Fruit fly (Drosophila melanogaster): ENCODE measurements around the gene CG31810.

CG31810 gene

dm6 chr2L:16882871-16883849, 31.0 kb upstream of the CG31810 start (continued):
- TF ChIP-seq tap (tag; optimal IDR thresholded peaks at IDR 0.05) (no peak), Lhr (GFP tag; optimal IDR thresholded peaks at IDR 0.05) (no peak), br (optimal IDR thresholded peaks at IDR 0.05) (no peak), Hr51 (GFP tag; optimal IDR thresholded peaks at IDR 0.05) (no peak), MESR4 (GFP tag; optimal IDR thresholded peaks at IDR 0.05) (no peak), Kr (GFP tag; optimal IDR thresholded peaks at IDR 0.05) (no peak), CG11093 (GFP tag; IDR thresholded peaks at IDR 0.05) (no peak), h (optimal IDR thresholded peaks at IDR 0.05) (no peak), unpg (GFP tag; optimal IDR thresholded peaks at IDR 0.05) (no peak), CG4617 (GFP tag; optimal IDR thresholded peaks at IDR 0.05; ENCODE audit: borderline replicate concordance) (no peak), yki (optimal IDR thresholded peaks at IDR 0.05) (no peak), pita (GFP tag; optimal IDR thresholded peaks at IDR 0.05) (no peak), CG6175 (GFP tag; IDR thresholded peaks at IDR 0.05) (0 out of 3 replicates have a peak, but pooled peaks have one; percentile 52), Chrac-16 (GFP tag; optimal IDR thresholded peaks at IDR 0.05) (no peak), Jarid2 (GFP tag; optimal IDR thresholded peaks at IDR 0.05) (no peak), CG1602 (GFP tag; optimal IDR thresholded peaks at IDR 0.05) (no peak), nau (GFP tag; optimal IDR thresholded peaks at IDR 0.05) (no peak), ac (GFP tag; optimal IDR thresholded peaks at IDR 0.05) (no peak), CG2116 (GFP tag; optimal IDR thresholded peaks at IDR 0.05) (no peak), bbx (GFP tag; IDR thresholded peaks at IDR 0.05; ENCODE audit: partially characterized antibody) (no peak), Hr3 (GFP tag; optimal IDR thresholded peaks at IDR 0.05) (no peak), dimm (GFP tag; IDR thresholded peaks at IDR 0.05) (no peak), tgo (GFP tag; IDR thresholded peaks at IDR 0.05) (no peak), caup (GFP tag; optimal IDR thresholded peaks at IDR 0.05; ENCODE audit: severe bottlenecking) (no peak), mld (GFP tag; IDR thresholded peaks at IDR 0.05; ENCODE audit: partially characterized antibody) (no peak), cwo (GFP tag; optimal IDR thresholded peaks at IDR 0.05) (peak; percentile 9), Bdp1 (GFP tag; optimal IDR thresholded peaks at IDR 0.05) (no peak), Hmr (GFP tag; optimal IDR thresholded peaks at IDR 0.05) (peak; percentile 8), ab (GFP tag; optimal IDR thresholded peaks at IDR 0.05) (no peak), CG10209 (GFP tag; optimal IDR thresholded peaks at IDR 0.05) (peak; percentile 9), lola (GFP tag; optimal IDR thresholded peaks at IDR 0.05) (no peak), GATAe (GFP tag; conservative IDR thresholded peaks at IDR 0.05) (peak; percentile 34; the same call in 1 of the 2 replicates), CG9876 (GFP tag; optimal IDR thresholded peaks at IDR 0.05) (no peak), CG5180 (GFP tag; optimal IDR thresholded peaks at IDR 0.05) (no peak), lov (optimal IDR thresholded peaks at IDR 0.05) (no peak), lov (GFP tag; IDR thresholded peaks at IDR 0.05) (no peak), CG6791 (GFP tag; IDR thresholded peaks at IDR 0.05; ENCODE audit: partially characterized antibody) (no peak), bcd (GFP tag; optimal IDR thresholded peaks at IDR 0.05) (no peak), nerfin-2 (GFP tag; IDR thresholded peaks at IDR 0.05; ENCODE audit: partially characterized antibody) (no peak), crp (GFP tag; optimal IDR thresholded peaks at IDR 0.05) (no peak), sima (GFP tag; optimal IDR thresholded peaks at IDR 0.05) (no peak), ash1 (GFP tag; optimal IDR thresholded peaks at IDR 0.05) (no peak), CG6813 (GFP tag; optimal IDR thresholded peaks at IDR 0.05) (no peak), Dek (tag; optimal IDR thresholded peaks at IDR 0.05) (no peak), Dll (GFP tag; IDR thresholded peaks at IDR 0.05; ENCODE audit: partially characterized antibody) (no peak), Side (GFP tag; optimal IDR thresholded peaks at IDR 0.05) (no peak), CG14050 (GFP tag; IDR thresholded peaks at IDR 0.05) (no peak), Nf-YA (GFP tag; IDR thresholded peaks at IDR 0.05) (0 out of 2 replicates have a peak, but pooled peaks have one; percentile 13)
